Worm (Caenorhabditis elegans) whole organism, young adult: Measurements from ENCODE around the gene F58E6.4.

Experiments used
- B0019.2 ChIP-seq: fragments of 200-800 bp; sonication (Bioruptor generic); conservative IDR thresholded peaks from 2 replicates; pipeline ENCODE4 v1.3.6; 2022; ENCODE audit warnings: missing genetic modification reagents, missing genetic modification characterization, missing compliant biosample characterization
- B0035.1 ChIP-seq: sonication (generic microtip); optimal IDR thresholded peaks from 2 replicates; lab custom pipeline; 2016; ENCODE audit warnings: missing genetic modification characterization, mild to moderate bottlenecking, missing compliant biosample characterization, missing genotype, missing genetic modification reagents
- B0261.1 ChIP-seq: sonication (generic microtip); optimal IDR thresholded peaks from 2 replicates; lab custom pipeline; 2016; ENCODE audit warnings: mild to moderate bottlenecking, missing genetic modification characterization, moderate library complexity, missing compliant biosample characterization
- F10E7.11 ChIP-seq: sonication (generic microtip); optimal IDR thresholded peaks from 2 replicates; lab custom pipeline; 2017; ENCODE audit warnings: mild to moderate bottlenecking, missing genetic modification characterization, moderate library complexity, missing compliant biosample characterization
- F22D6.2 ChIP-seq: sonication (generic microtip); optimal IDR thresholded peaks from 2 replicates; lab custom pipeline; 2016; ENCODE audit warnings: mild to moderate bottlenecking, missing genetic modification characterization, missing compliant biosample characterization
- F57C9.4 ChIP-seq: sonication (generic microtip); optimal IDR thresholded peaks from 2 replicates; lab custom pipeline; 2017; ENCODE audit warnings: mild to moderate bottlenecking, missing genetic modification characterization, missing compliant biosample characterization
- K11D2.4 ChIP-seq: fragments of 200-800 bp; sonication (Bioruptor generic); IDR thresholded peaks from 2 replicates; pipeline ENCODE4 v1.3.6; 2022; ENCODE audit warnings: missing genetic modification reagents, missing genetic modification characterization, missing compliant biosample characterization
- T26A5.8 ChIP-seq: sonication (generic microtip); optimal IDR thresholded peaks from 2 replicates; lab custom pipeline; 2016; ENCODE audit warnings: missing genetic modification characterization, missing compliant biosample characterization
- Y53F4B.3 ChIP-seq: fragments of 200-800 bp; sonication (Bioruptor generic); IDR thresholded peaks from 2 replicates; pipeline ENCODE4 v1.3.6; 2022; ENCODE audit warnings: missing genetic modification reagents, missing genetic modification characterization, missing compliant biosample characterization
- Y79H2A.3 ChIP-seq: fragments of 200-800 bp; sonication (Bioruptor generic); conservative IDR thresholded peaks from 2 replicates; pipeline ENCODE4 v1.3.6; 2022; ENCODE audit warnings: missing genetic modification reagents, missing genetic modification characterization, missing compliant biosample characterization
- ZK185.1 ChIP-seq: sonication (generic microtip); optimal IDR thresholded peaks from 2 replicates; lab custom pipeline; 2016; ENCODE audit warnings: mild to moderate bottlenecking, missing genetic modification characterization, missing compliant biosample characterization; ENCODE audit not compliant: poor library complexity, severe bottlenecking
- akir-1 ChIP-seq: fragments of 200-800 bp; sonication (Bioruptor generic); optimal IDR thresholded peaks from 2 replicates; lab custom pipeline; 2018; ENCODE audit warnings: mild to moderate bottlenecking, missing genetic modification characterization, moderate library complexity, missing compliant biosample characterization
- ama-1 ChIP-seq, 3 experiments: fragments of 150-350 bp in 1 of 3; sonication (generic microtip) in 2 of 3; optimal IDR thresholded peaks; 2 replicates each; lab custom pipeline; 2014 to 2018; ENCODE audit warnings: missing biosample characterization in 2 of 3, missing genetic modification characterization in 2 of 3, missing genetic modification reagents in 2 of 3
- bed-1 ChIP-seq: fragments of 200-800 bp; sonication (Bioruptor generic); IDR thresholded peaks from 2 replicates; pipeline ENCODE4 v1.3.6; 2022; ENCODE audit warnings: missing genetic modification reagents, missing genetic modification characterization, missing compliant biosample characterization
- ceh-27 ChIP-seq: fragments of 200-800 bp; sonication (Bioruptor generic); optimal IDR thresholded peaks from 2 replicates; lab custom pipeline; 2018; ENCODE audit warnings: mild to moderate bottlenecking, missing genetic modification characterization, moderate library complexity, missing compliant biosample characterization
- ceh-79 ChIP-seq: sonication (generic microtip); optimal IDR thresholded peaks from 2 replicates; lab custom pipeline; 2017; ENCODE audit warnings: mild to moderate bottlenecking, missing genetic modification characterization, missing compliant biosample characterization
- ceh-91 ChIP-seq: fragments of 200-800 bp; sonication (Bioruptor generic); IDR thresholded peaks from 2 replicates; pipeline ENCODE4 v1.3.6; 2022; ENCODE audit warnings: missing genetic modification reagents, missing genetic modification characterization, missing compliant biosample characterization
- chd-7 ChIP-seq: sonication (generic microtip); optimal IDR thresholded peaks from 2 replicates; lab custom pipeline; 2016; ENCODE audit warnings: mild to moderate bottlenecking, missing genetic modification characterization, moderate library complexity, missing compliant biosample characterization
- dpl-1 ChIP-seq: fragments of 150-350 bp; optimal IDR thresholded peaks from 2 replicates; lab custom pipeline; 2014; ENCODE audit warnings: missing biosample characterization, missing genetic modification reagents, missing genetic modification characterization
- efl-1 ChIP-seq: fragments of 150-350 bp; optimal IDR thresholded peaks from 2 replicates; lab custom pipeline; 2014; ENCODE audit warnings: missing biosample characterization, missing genetic modification reagents, missing genetic modification characterization
- egl-44 ChIP-seq: fragments of 200-800 bp; sonication (Bioruptor generic); IDR thresholded peaks from 2 replicates; pipeline ENCODE4 v1.3.6; 2022; ENCODE audit warnings: missing genetic modification reagents, missing genetic modification characterization, missing compliant biosample characterization
- egrh-3 ChIP-seq: fragments of 200-800 bp; sonication (Bioruptor generic); IDR thresholded peaks from 2 replicates; pipeline ENCODE4 v1.3.6; 2022; ENCODE audit warnings: missing genetic modification reagents, missing genetic modification characterization, missing compliant biosample characterization
- ekl-4 ChIP-seq: fragments of 200-800 bp; sonication (Bioruptor generic); IDR thresholded peaks from 2 replicates; pipeline ENCODE4 v1.3.6; 2022; ENCODE audit warnings: missing genetic modification reagents, missing genetic modification characterization, missing compliant biosample characterization
- hsf-1 ChIP-seq: fragments of 200-800 bp; sonication (Bioruptor generic); IDR thresholded peaks from 2 replicates; pipeline ENCODE4 v1.3.6; 2022; ENCODE audit warnings: missing genetic modification reagents, missing genetic modification characterization, missing compliant biosample characterization
- lag-1 ChIP-seq: fragments of 200-800 bp; sonication (Bioruptor generic); IDR thresholded peaks from 2 replicates; pipeline ENCODE4 v1.3.6; 2022; ENCODE audit warnings: missing genetic modification reagents, missing genetic modification characterization, missing compliant biosample characterization
- let-526 ChIP-seq: fragments of 200-800 bp; sonication (Bioruptor generic); IDR thresholded peaks from 2 replicates; pipeline ENCODE4 v1.3.6; 2022; ENCODE audit warnings: missing genetic modification reagents, missing genetic modification characterization, missing compliant biosample characterization
- lin-26 ChIP-seq: fragments of 200-800 bp; sonication (Bioruptor generic); IDR thresholded peaks from 2 replicates; pipeline ENCODE4 v1.3.6; 2022; ENCODE audit warnings: missing genetic modification reagents, missing genetic modification characterization, missing compliant biosample characterization
- lin-40 ChIP-seq: sonication (generic microtip); optimal IDR thresholded peaks from 2 replicates; lab custom pipeline; 2016; ENCODE audit warnings: missing genetic modification characterization, mild to moderate bottlenecking, missing compliant biosample characterization, missing genotype, missing genetic modification reagents
- mcd-1 ChIP-seq: fragments of 200-800 bp; sonication (Bioruptor generic); IDR thresholded peaks from 2 replicates; pipeline ENCODE4 v1.3.6; 2022; ENCODE audit warnings: missing genetic modification reagents, missing genetic modification characterization, missing compliant biosample characterization
- nfya-1 ChIP-seq: sonication (generic microtip); optimal IDR thresholded peaks from 2 replicates; lab custom pipeline; 2017; ENCODE audit warnings: antibody characterized with exemption, missing compliant biosample characterization, missing genetic modification characterization, borderline replicate concordance; ENCODE audit not compliant: insufficient read depth
- nhr-120 ChIP-seq: fragments of 200-800 bp; sonication (Bioruptor generic); IDR thresholded peaks from 2 replicates; pipeline ENCODE4 v1.3.6; 2022; ENCODE audit warnings: missing genetic modification characterization, missing compliant biosample characterization
- nhr-80 ChIP-seq: sonication (generic microtip); optimal IDR thresholded peaks from 2 replicates; lab custom pipeline; 2016; ENCODE audit warnings: missing genetic modification characterization, missing compliant biosample characterization
- rec-8 ChIP-seq, 2 experiments: sonication (generic microtip); optimal IDR thresholded peaks; 2 replicates each; lab custom pipeline; 2016; ENCODE audit warnings: mild to moderate bottlenecking in 2 of 2, missing genetic modification characterization in 2 of 2, missing genetic modification reagents in 2 of 2, missing genotype in 2 of 2, missing biosample characterization in 1 of 2, missing compliant biosample characterization in 1 of 2, moderate library complexity in 1 of 2
- repo-1 ChIP-seq: sonication (generic microtip); optimal IDR thresholded peaks from 2 replicates; lab custom pipeline; 2017; ENCODE audit warnings: mild to moderate bottlenecking, missing genetic modification characterization, missing compliant biosample characterization
- snpc-1.3 ChIP-seq: sonication (generic microtip); optimal IDR thresholded peaks from 2 replicates; lab custom pipeline; 2017; ENCODE audit warnings: missing genetic modification characterization, mild to moderate bottlenecking, missing compliant biosample characterization, antibody characterized with exemption, moderate library complexity, missing genotype, missing genetic modification reagents; ENCODE audit not compliant: insufficient read depth
- tbx-9 ChIP-seq: sonication (generic microtip); optimal IDR thresholded peaks from 2 replicates; lab custom pipeline; 2016; ENCODE audit warnings: borderline replicate concordance, missing genetic modification characterization, inconsistent platforms, missing compliant biosample characterization
- ztf-18 ChIP-seq: sonication (generic microtip); optimal IDR thresholded peaks from 2 replicates; lab custom pipeline; 2016; ENCODE audit warnings: missing genotype, mild to moderate bottlenecking, missing genetic modification characterization, missing compliant biosample characterization
- ztf-25 ChIP-seq: fragments of 200-800 bp; sonication (Bioruptor generic); IDR thresholded peaks from 2 replicates; pipeline ENCODE4 v1.3.6; 2022; ENCODE audit warnings: missing genetic modification reagents, missing genetic modification characterization, missing compliant biosample characterization
- ztf-26 ChIP-seq: sonication (generic microtip); optimal IDR thresholded peaks from 2 replicates; lab custom pipeline; 2017; ENCODE audit warnings: missing genetic modification characterization, missing compliant biosample characterization
- ztf-3 ChIP-seq: fragments of 200-800 bp; sonication (Bioruptor generic); optimal IDR thresholded peaks from 2 replicates; lab custom pipeline; 2018; ENCODE audit warnings: mild to moderate bottlenecking, missing genetic modification characterization, missing compliant biosample characterization

The F58E6.4 gene

DNA sequence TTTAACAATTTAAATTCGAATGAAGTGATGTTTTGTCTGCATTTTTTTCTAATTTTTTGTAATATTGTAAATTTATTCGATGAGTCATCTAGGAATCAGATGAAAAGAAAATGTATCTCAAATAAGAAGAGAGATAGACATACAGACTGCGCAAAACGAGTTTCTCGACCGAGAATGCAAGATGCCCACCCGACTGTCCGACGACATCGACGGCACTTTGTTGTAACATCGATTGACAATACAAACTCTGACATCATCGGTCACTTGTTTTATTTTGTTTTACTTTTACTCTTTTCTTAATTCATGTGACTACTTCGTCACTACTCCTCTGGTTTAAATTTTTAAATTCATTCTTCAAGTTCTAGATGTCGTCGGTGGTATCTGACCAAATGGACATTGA is 9.3 kb downstream of the F58E6.4 start, which contains the start of gene sta-2:
sta-2 (plus strand) TSS at position 349 of the 400 bp plus-strand sequence.
- TF ChIP-seq ceh-91 (GFP tag; lab: Robert Waterston, UW): no peak
- peak; percentile 27 for TF ChIP-seq lin-40
- TF ChIP-seq ceh-27 (GFP tag; lab: Kevin White, UChicago): no peak

DNA sequence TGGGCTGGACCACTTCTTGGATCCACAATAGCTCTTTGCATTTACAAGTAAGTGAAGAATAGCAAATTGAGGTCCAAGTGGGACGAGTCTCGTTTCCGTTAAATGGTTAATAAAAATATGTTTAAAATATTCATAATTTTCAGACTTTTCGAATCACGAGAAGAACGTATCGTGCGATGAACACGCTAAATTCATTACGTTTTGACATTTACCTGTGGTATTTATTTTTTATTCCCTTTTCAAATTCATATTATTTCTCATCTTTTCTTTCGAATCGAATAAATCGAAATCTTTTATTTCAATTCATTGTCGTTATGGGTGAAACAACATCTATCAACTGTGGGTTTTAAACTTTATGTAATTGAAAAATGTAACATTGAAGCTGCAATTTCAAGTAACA is 10.8 kb downstream of the F58E6.4 start, which contains the start of gene marc-1:
marc-1 (plus strand) TSS at position 301 of the 400 bp plus-strand sequence.
- TF ChIP-seq B0019.2 (GFP tag; lab: Robert Waterston, UW) (no peak), egl-44 (GFP tag; lab: Robert Waterston, UW) (no peak), dpl-1 (GFP tag; lab: Kevin White, UChicago) (no peak), mcd-1 (GFP tag; lab: Robert Waterston, UW) (no peak), snpc-1.3 (tag; lab: Kevin White, UChicago) (no peak), repo-1 (tag; lab: Kevin White, UChicago) (no peak), bed-1 (GFP tag; lab: Robert Waterston, UW) (no peak), hsf-1 (GFP tag; lab: Robert Waterston, UW) (no peak), ztf-18 (tag; lab: Kevin White, UChicago) (no peak), K11D2.4 (GFP tag; lab: Robert Waterston, UW) (no peak), rec-8 (tag; optimal IDR thresholded peaks at IDR 0.05; lab: Kevin White, UChicago) (no peak), Y53F4B.3 (GFP tag; lab: Robert Waterston, UW) (no peak), T26A5.8 (no peak), egrh-3 (no peak), nfya-1 (no peak), efl-1 (GFP tag; lab: Kevin White, UChicago) (no peak), lin-26 (GFP tag; lab: Robert Waterston, UW) (no peak), lag-1 (no peak), chd-7 (tag; lab: Kevin White, UChicago) (no peak), ceh-79 (no peak)

DNA sequence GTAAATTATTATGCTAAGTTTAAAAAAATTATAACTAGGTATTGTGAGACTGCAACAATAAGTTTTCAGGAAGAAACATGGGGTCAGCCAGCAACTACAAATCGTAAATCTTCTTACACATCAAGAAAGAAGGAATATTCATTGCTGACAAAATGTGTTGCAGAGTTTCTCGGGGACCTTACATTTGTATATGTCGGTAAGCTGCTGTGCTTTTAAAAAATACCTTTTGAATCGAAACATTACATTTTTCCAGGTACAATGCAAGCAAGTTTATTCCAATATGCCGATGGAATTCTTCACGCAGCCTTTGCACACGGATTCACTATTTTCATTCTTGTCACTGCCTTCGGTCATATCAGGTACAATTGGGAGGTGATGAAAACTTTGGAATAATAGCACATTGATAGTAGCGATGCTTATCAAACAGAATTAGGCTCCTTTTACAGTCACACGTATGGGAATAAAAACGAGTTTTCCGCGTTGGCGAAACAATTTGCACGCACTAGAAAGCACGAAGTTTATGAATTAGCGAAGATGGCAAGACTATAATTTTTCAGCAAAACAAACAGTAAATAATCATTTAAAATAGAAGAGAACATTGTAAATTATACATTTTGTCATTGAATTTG is 12.0 kb downstream of the F58E6.4 start:
- TF ChIP-seq efl-1 (GFP tag; lab: Kevin White, UChicago) (no peak), nhr-120 (GFP tag; lab: Robert Waterston, UW) (no peak), F10E7.11 (tag; lab: Kevin White, UChicago) (no peak), nhr-80 (tag; lab: Kevin White, UChicago) (peak; percentile 48)
- TF ChIP-seq, all 124 proteins: peak for 1

DNA sequence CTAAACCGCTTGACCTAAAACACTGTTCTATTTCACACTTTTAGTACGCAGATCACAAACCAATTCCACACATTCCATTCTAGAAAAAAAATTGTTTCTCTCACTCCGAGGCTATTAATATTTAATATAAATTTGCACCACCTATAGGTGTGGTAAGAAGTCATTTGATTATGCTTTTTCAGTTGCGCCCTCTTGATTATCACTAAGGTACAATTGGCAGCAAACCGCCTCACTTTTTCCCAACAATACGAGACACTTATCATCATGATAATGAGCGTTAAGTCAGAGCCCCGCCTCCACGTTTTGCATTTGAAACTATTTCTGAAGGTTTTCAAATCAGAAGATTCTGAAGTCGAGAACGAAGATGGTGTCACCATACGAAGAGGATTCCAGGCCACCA is 12.9 kb downstream of the F58E6.4 start, which contains the start of gene aqp-4:
aqp-4 (plus strand) TSS at position 270 of the 400 bp plus-strand sequence.
- no peak for TF ChIP-seq ztf-26
- peak; percentile 64 for TF ChIP-seq nhr-80 (tag; lab: Kevin White, UChicago)

DNA sequence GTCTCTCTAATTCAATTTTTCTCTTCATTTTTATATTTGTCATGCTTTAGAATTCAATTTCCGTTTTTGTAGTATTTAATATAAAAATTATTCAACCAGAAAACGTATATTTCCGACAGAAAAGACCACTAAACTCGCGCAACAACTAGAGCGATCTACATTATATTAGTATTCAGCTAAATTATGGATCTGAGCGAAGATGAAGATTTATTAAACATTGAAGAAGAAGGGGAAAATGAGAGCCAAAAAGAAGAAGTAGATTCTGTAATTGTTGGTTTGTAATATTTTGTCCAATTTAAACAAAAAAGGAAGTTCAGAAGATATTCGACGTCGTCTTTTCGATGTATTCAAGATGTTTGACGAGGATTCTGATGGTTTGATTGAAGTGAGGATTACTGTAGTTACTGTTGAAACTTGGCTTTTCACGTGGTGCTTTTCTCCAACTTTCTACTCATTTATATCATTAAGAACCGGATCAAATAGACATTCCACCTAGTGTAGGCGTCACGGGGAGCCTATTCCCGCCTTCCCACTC is 16.2 kb downstream of the F58E6.4 start, which contains the start of gene cal-7:
cal-7 (plus strand) TSS at position 184 of the 535 bp plus-strand sequence.
- TF ChIP-seq Y79H2A.3 (no peak), F57C9.4 (tag; lab: Kevin White, UChicago) (no peak), F22D6.2 (no peak), B0261.1 (no peak), ekl-4 (GFP tag; lab: Robert Waterston, UW) (0 out of 2 replicates have a peak, but pooled peaks have one; percentile 29), akir-1 (GFP tag; lab: Kevin White, UChicago) (no peak), ztf-3 (no peak), B0035.1 (no peak), ama-1 (optimal IDR thresholded peaks at IDR 0.05; lab: Kevin White, UChicago) (no peak), ama-1 (GFP tag; optimal IDR thresholded peaks at IDR 0.05; lab: Kevin White, UChicago) (peak in 1 of 2 experiments; percentile 61), tbx-9 (tag; lab: Kevin White, UChicago) (no peak), chd-7 (tag; lab: Kevin White, UChicago) (peak; percentile 24), ztf-25 (no peak), hsf-1 (GFP tag; lab: Robert Waterston, UW) (no peak), let-526 (GFP tag; lab: Robert Waterston, UW) (no peak), ZK185.1 (tag; lab: Kevin White, UChicago) (peak; percentile 15), repo-1 (tag; lab: Kevin White, UChicago) (peak; percentile 53), ceh-91 (GFP tag; lab: Robert Waterston, UW) (0 out of 2 replicates have a peak, but pooled peaks have one; percentile 11)
